Worm (Caenorhabditis elegans): ENCODE data around the gene ptr-9.
A peak's percentile ranks its signal among the peaks of the same experiment; 100 is the strongest.

Gene ptr-9

ce11 chrIII:9154766-9155165 is 6.7 kb downstream of the ptr-9 start, which contains the start of gene irld-34:
irld-34 (plus strand) TSS chrIII:9155066.
- TF ChIP-seq ceh-45 (GFP tag; IDR thresholded peaks at IDR 0.05), result no peak
- no peak for TF ChIP-seq ceh-30 (tag; optimal IDR thresholded peaks at IDR 0.05)
- no peak for TF ChIP-seq T23F11.4 (GFP tag; optimal IDR thresholded peaks at IDR 0.05)
- TF ChIP-seq nfya-1 (tag; optimal IDR thresholded peaks at IDR 0.05), result no peak
- TF ChIP-seq syd-9 (tag; optimal IDR thresholded peaks at IDR 0.05), result no peak
- no peak for TF ChIP-seq madf-2 (tag; optimal IDR thresholded peaks at IDR 0.05)
- no peak for TF ChIP-seq hlh-6 (tag; optimal IDR thresholded peaks at IDR 0.05)
- no peak for TF ChIP-seq ceh-24 (tag; optimal IDR thresholded peaks at IDR 0.05)
- no peak for TF ChIP-seq pha-2 (tag; optimal IDR thresholded peaks at IDR 0.05)

- TF ChIP-seq pros-1 (tag; optimal IDR thresholded peaks at IDR 0.05), result no peak
- TF ChIP-seq unc-55 (GFP tag; optimal IDR thresholded peaks at IDR 0.05), result no peak
These were observed 7.6 kb downstream of the ptr-9 start, which contains the start of gene nhl-1 for ce11 chrIII:9153809-9154208. nhl-1 (minus strand) TSS chrIII:9153909.

DNA sequence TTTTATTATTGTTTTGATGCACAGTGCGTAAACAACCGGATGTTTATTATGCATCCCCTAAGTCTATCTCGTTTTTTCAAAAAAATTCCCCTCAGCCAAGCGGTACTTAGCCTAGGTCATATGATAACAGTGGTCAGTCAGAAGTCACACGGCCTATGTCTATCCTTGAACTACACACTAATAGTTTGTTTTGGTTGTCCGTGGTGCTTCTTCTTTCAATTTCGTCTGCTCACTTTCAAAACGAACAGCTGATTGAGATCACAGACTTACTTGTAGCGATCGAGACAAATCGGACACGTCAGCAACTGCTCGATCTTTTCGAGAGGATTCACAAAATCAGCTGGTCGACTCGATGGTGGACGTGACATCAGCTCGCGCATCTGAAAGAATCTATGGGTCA is 8.5 kb downstream of the ptr-9 start:
- TF ChIP-seq dve-1 (tag; optimal IDR thresholded peaks at IDR 0.05), result no peak
- TF ChIP-seq elt-2 (tag; optimal IDR thresholded peaks at IDR 0.05), result no peak
- no peak for TF ChIP-seq lim-6 (tag; optimal IDR thresholded peaks at IDR 0.05)
- no peak for TF ChIP-seq tbx-7 (tag; optimal IDR thresholded peaks at IDR 0.05)
- TF ChIP-seq ceh-22 (tag; optimal IDR thresholded peaks at IDR 0.05), result no peak
- TF ChIP-seq ceh-45 (GFP tag; IDR thresholded peaks at IDR 0.05), result no peak
- TF ChIP-seq sdc-2 (tag; optimal IDR thresholded peaks at IDR 0.05), result no peak
- no peak for TF ChIP-seq ceh-48 (tag; optimal IDR thresholded peaks at IDR 0.05)

DNA sequence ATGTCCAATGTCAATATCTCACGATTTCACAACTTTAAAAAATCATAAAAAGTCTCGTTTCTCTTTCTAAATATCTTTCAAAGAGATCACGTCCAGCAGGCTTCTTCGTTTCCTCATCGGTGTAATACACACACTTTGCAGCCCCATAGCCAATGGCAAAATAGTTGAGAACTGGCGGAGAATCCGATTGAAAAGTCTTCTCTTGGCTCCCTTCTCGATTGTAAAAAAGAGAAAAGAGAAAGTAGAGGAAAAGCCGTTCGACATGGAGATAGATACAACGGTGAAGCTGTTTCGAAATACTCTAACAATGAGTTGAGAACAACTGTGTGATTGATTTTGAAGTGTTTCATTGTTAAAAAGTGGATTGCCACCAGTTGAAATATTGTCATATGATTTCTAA is 9.7 kb downstream of the ptr-9 start:
- no peak for TF ChIP-seq hlh-8 (tag; optimal IDR thresholded peaks at IDR 0.05)
- TF ChIP-seq nhr-232 (tag; optimal IDR thresholded peaks at IDR 0.05), result no peak
- peak; percentile 19 for TF ChIP-seq ceh-18 (tag; optimal IDR thresholded peaks at IDR 0.05)
- TF ChIP-seq F13H6.1 (tag; optimal IDR thresholded peaks at IDR 0.05), result no peak
- peak; percentile 33 for TF ChIP-seq nfya-1 (tag; optimal IDR thresholded peaks at IDR 0.05)

DNA sequence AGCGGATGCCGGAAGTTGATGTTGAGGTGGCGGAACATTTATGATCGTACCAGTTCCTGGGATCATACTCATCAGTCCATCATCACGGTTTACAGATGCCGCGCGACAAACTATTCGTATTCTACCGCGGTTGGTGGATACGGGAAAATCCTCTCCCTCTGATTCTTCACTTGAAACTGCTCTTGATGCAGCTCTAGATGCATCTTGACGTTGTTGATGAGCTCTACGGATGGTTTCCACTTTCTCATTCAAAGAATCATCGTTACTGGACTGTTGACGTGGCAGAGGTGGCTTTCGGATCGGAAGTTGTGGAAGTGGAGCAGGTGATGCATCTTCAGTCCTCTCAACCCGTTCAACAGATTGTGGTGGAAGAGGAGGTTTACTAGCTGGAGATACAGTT is 12.3 kb downstream of the ptr-9 start:
- TF ChIP-seq ceh-6 (GFP tag; optimal IDR thresholded peaks at IDR 0.05), result no peak
- TF ChIP-seq F13H6.1 (tag; optimal IDR thresholded peaks at IDR 0.05), result no peak
- TF ChIP-seq dve-1 (tag; optimal IDR thresholded peaks at IDR 0.05), result no peak
- no peak for TF ChIP-seq che-1 (tag; optimal IDR thresholded peaks at IDR 0.05)
- no peak for TF ChIP-seq ceh-18 (tag; optimal IDR thresholded peaks at IDR 0.05)
- TF ChIP-seq tbx-2 (tag; optimal IDR thresholded peaks at IDR 0.05), result no peak
- TF ChIP-seq pha-2 (tag; optimal IDR thresholded peaks at IDR 0.05), result no peak

- no peak for TF ChIP-seq pax-1 (tag; optimal IDR thresholded peaks at IDR 0.05)
- TF ChIP-seq hlh-30 (tag; optimal IDR thresholded peaks at IDR 0.05; ENCODE audit: insufficient read depth), result no peak
- no peak for TF ChIP-seq tbx-7 (tag; optimal IDR thresholded peaks at IDR 0.05)
- no peak for TF ChIP-seq fax-1 (tag; optimal IDR thresholded peaks at IDR 0.05)
- no peak for TF ChIP-seq ets-4 (tag; optimal IDR thresholded peaks at IDR 0.05)
- TF ChIP-seq ceh-22 (tag; optimal IDR thresholded peaks at IDR 0.05), result no peak
- TF ChIP-seq pqm-1 (tag; optimal IDR thresholded peaks at IDR 0.05), result no peak
These were observed 15.7 kb downstream of the ptr-9 start, which contains the start of gene ZK512.8 for ce11 chrIII:9145765-9146164. ZK512.8 (plus strand) TSS chrIII:9146065.

ce11 chrIII:9144744-9145390 is 16.6 kb downstream of the ptr-9 start, which contains the start of the genes ZK512.2 and ZK512.4:
ZK512.2 (minus strand) TSS chrIII:9144794.
ZK512.4 (plus strand) TSS chrIII:9145340.
- TF ChIP-seq K09A11.1 (tag; optimal IDR thresholded peaks at IDR 0.05; ENCODE audit: insufficient read depth) (no peak), hlh-8 (tag; optimal IDR thresholded peaks at IDR 0.05) (no peak), ceh-45 (GFP tag; IDR thresholded peaks at IDR 0.05) (no peak), unc-42 (tag; optimal IDR thresholded peaks at IDR 0.05) (peak; percentile 8), ceh-19 (GFP tag; optimal IDR thresholded peaks at IDR 0.05) (no peak)
